Worm (Caenorhabditis elegans) whole organism, late embryonic: ENCODE data around the gene nmur-2.

ENCODE experiments used
- ama-1 ChIP-seq: fragments of 150-350 bp; optimal IDR thresholded peaks from 2 replicates; lab custom pipeline; 2014
- ceh-34 ChIP-seq: sonication (generic microtip); optimal IDR thresholded peaks from 2 replicates; lab custom pipeline; 2016; ENCODE audit warnings: mild to moderate bottlenecking, missing genetic modification characterization, missing compliant biosample characterization
- ceh-9 ChIP-seq: sonication (generic microtip); optimal IDR thresholded peaks from 2 replicates; lab custom pipeline; 2016; ENCODE audit warnings: mild to moderate bottlenecking, missing genetic modification characterization, inconsistent platforms, missing compliant biosample characterization
- fkh-10 ChIP-seq: fragments of 150-350 bp; optimal IDR thresholded peaks from 2 replicates; lab custom pipeline; 2014; ENCODE audit warnings: missing biosample characterization, missing genetic modification reagents, missing genetic modification characterization
- npax-4 ChIP-seq: sonication (generic microtip); optimal IDR thresholded peaks from 2 replicates; lab custom pipeline; 2016; ENCODE audit warnings: missing genetic modification characterization, missing compliant biosample characterization
- pag-3 ChIP-seq: sonication (generic microtip); optimal IDR thresholded peaks from 2 replicates; lab custom pipeline; 2016; ENCODE audit warnings: missing compliant biosample characterization, missing genetic modification characterization, borderline replicate concordance
- pha-4 ChIP-seq: fragments of 150-350 bp; optimal IDR thresholded peaks from 2 replicates; lab custom pipeline; 2018; ENCODE audit warnings: missing biosample characterization, missing genetic modification reagents, missing genetic modification characterization
- pros-1 ChIP-seq: fragments of 150-350 bp; optimal IDR thresholded peaks from 2 replicates; lab custom pipeline; 2014; ENCODE audit warnings: missing biosample characterization, missing genetic modification reagents, missing genetic modification characterization
- tbx-2 ChIP-seq: sonication (generic microtip); optimal IDR thresholded peaks from 2 replicates; lab custom pipeline; 2016; ENCODE audit warnings: missing genetic modification characterization, missing compliant biosample characterization
- zip-5 ChIP-seq: sonication (generic microtip); optimal IDR thresholded peaks from 2 replicates; lab custom pipeline; 2016; ENCODE audit warnings: missing genetic modification characterization, missing compliant biosample characterization

- no peak for TF ChIP-seq tbx-2 (tag; lab: Kevin White, UChicago)
- no peak for TF ChIP-seq pros-1 (tag; lab: Kevin White, UChicago)
- no peak for TF ChIP-seq ama-1 (lab: Kevin White, UChicago)
- no peak for TF ChIP-seq ceh-9 (tag; lab: Kevin White, UChicago)
- TF ChIP-seq pha-4, result no peak
- TF ChIP-seq pag-3 (tag; lab: Kevin White, UChicago), result no peak
- TF ChIP-seq fkh-10 (GFP tag; lab: Kevin White, UChicago), result no peak
- TF ChIP-seq zip-5, result no peak
- TF ChIP-seq ceh-34, result no peak
- no peak for TF ChIP-seq npax-4 (tag; lab: Kevin White, UChicago)
These were observed 27.5 kb upstream of the nmur-2 start, which contains the start of gene T25D3.3 for ce11 chrII:152283-152682.
